Worm (Caenorhabditis elegans) whole organism, L4 larva: Measurements from ENCODE around the gene mpz-6.

Source experiments
- D1046.2 ChIP-seq: fragments of 200-800 bp; sonication (Bioruptor generic); IDR thresholded peaks from 2 replicates; pipeline ENCODE4 v1.3.6; 2022; ENCODE audit warnings: missing genetic modification characterization, missing compliant biosample characterization
- F10B5.3 ChIP-seq: sonication (generic microtip); optimal IDR thresholded peaks from 2 replicates; lab custom pipeline; 2016; ENCODE audit warnings: mild to moderate bottlenecking, missing genetic modification characterization, missing compliant biosample characterization
- F26F4.8 ChIP-seq: fragments of 200-800 bp; sonication (Bioruptor generic); conservative IDR thresholded peaks from 2 replicates; pipeline ENCODE4 v1.3.6; 2022; ENCODE audit warnings: missing genetic modification characterization, missing compliant biosample characterization
- F44E2.7 ChIP-seq: fragments of 200-800 bp; sonication (Bioruptor generic); IDR thresholded peaks from 2 replicates; pipeline ENCODE4 v2.1.2; 2022; ENCODE audit warnings: missing genetic modification characterization, missing compliant biosample characterization
- Y105C5A.15 ChIP-seq: fragments of 200-800 bp; sonication (Bioruptor generic); IDR thresholded peaks from 2 replicates; pipeline ENCODE4 v1.3.6; 2022; ENCODE audit warnings: missing genetic modification characterization, missing compliant biosample characterization
- Y48G9A.11 ChIP-seq: fragments of 200-800 bp; sonication (Bioruptor generic); IDR thresholded peaks from 2 replicates; pipeline ENCODE4 v1.3.6; 2022; ENCODE audit warnings: missing genetic modification reagents, missing genetic modification characterization, missing compliant biosample characterization
- Y5F2A.4 ChIP-seq: fragments of 200-800 bp; sonication (Bioruptor generic); optimal IDR thresholded peaks from 2 replicates; lab custom pipeline; 2018; ENCODE audit warnings: mild to moderate bottlenecking, missing genetic modification characterization, missing compliant biosample characterization
- ZK546.5 ChIP-seq, 2 experiments: sonication (generic microtip); optimal IDR thresholded peaks; 2 replicates each; lab custom pipeline; 2017; ENCODE audit warnings: missing biosample characterization in 2 of 2, missing genetic modification characterization in 2 of 2
- aha-1 ChIP-seq: fragments of 150-350 bp; peaks from one replicate; lab custom pipeline; 2014; ENCODE audit warnings: missing biosample characterization, missing genetic modification characterization
- aly-2 ChIP-seq: sonication (generic microtip); optimal IDR thresholded peaks from 2 replicates; lab custom pipeline; 2018; ENCODE audit warnings: missing biosample characterization, missing genetic modification characterization
- ama-1 ChIP-seq: fragments of 150-350 bp; optimal IDR thresholded peaks from 2 replicates; lab custom pipeline; 2014; ENCODE audit warnings: inconsistent platforms, mixed read lengths
- arid-1 ChIP-seq: fragments of 200-800 bp; sonication (Bioruptor generic); conservative IDR thresholded peaks from 2 replicates; pipeline ENCODE4 v1.3.6; 2022; ENCODE audit warnings: missing genetic modification reagents, missing genetic modification characterization, missing compliant biosample characterization
- attf-4 ChIP-seq: sonication (generic microtip); optimal IDR thresholded peaks from 3 replicates; lab custom pipeline; 2017; ENCODE audit warnings: missing biosample characterization, missing genetic modification characterization
- ceh-28 ChIP-seq: fragments of 150-350 bp; optimal IDR thresholded peaks from 2 replicates; lab custom pipeline; 2014; ENCODE audit warnings: missing biosample characterization, missing genetic modification reagents, missing genetic modification characterization
- ceh-32 ChIP-seq: sonication (generic microtip); optimal IDR thresholded peaks from 2 replicates; lab custom pipeline; 2016; ENCODE audit warnings: mild to moderate bottlenecking, missing genetic modification characterization, missing compliant biosample characterization; ENCODE audit not compliant: poor library complexity
- ceh-44 ChIP-seq: fragments of 200-800 bp; sonication (Bioruptor generic); IDR thresholded peaks from 2 replicates; pipeline ENCODE4 v1.3.6; 2022; ENCODE audit warnings: missing genetic modification reagents, missing genetic modification characterization, missing compliant biosample characterization
- daf-12 ChIP-seq: fragments of 150-350 bp; optimal IDR thresholded peaks from 2 replicates; lab custom pipeline; 2014; ENCODE audit warnings: missing biosample characterization, missing genetic modification reagents, missing genetic modification characterization
- dmd-6 ChIP-seq: fragments of 200-800 bp; sonication (Bioruptor generic); IDR thresholded peaks from 2 replicates; pipeline ENCODE4 v1.3.6; 2022; ENCODE audit warnings: missing genetic modification reagents, missing genetic modification characterization, missing compliant biosample characterization
- dmd-8 ChIP-seq: fragments of 200-800 bp; sonication (Bioruptor generic); IDR thresholded peaks from 2 replicates; pipeline ENCODE4 v1.3.6; 2022; ENCODE audit warnings: missing genetic modification characterization, missing compliant biosample characterization
- dmd-9 ChIP-seq: fragments of 200-800 bp; sonication (Bioruptor generic); IDR thresholded peaks from 2 replicates; pipeline ENCODE4 v1.3.6; 2022; ENCODE audit warnings: missing genetic modification reagents, missing genetic modification characterization, missing compliant biosample characterization
- dve-1 ChIP-seq: sonication (generic microtip); optimal IDR thresholded peaks from 2 replicates; lab custom pipeline; 2017; ENCODE audit warnings: antibody characterized with exemption, mild to moderate bottlenecking, missing genetic modification characterization, missing compliant biosample characterization; ENCODE audit not compliant: insufficient read depth
- egl-43 ChIP-seq: fragments of 200-800 bp; sonication (Bioruptor generic); IDR thresholded peaks from 2 replicates; pipeline ENCODE4 v1.3.6; 2022; ENCODE audit warnings: missing genetic modification reagents, missing genetic modification characterization, missing compliant biosample characterization
- fos-1 ChIP-seq: fragments of 150-350 bp; optimal IDR thresholded peaks from 2 replicates; lab custom pipeline; 2014; ENCODE audit warnings: missing biosample characterization, missing genetic modification characterization
- gei-8 ChIP-seq: fragments of 200-800 bp; sonication (Bioruptor generic); optimal IDR thresholded peaks from 2 replicates; lab custom pipeline; 2018; ENCODE audit warnings: mild to moderate bottlenecking, missing genetic modification characterization, missing compliant biosample characterization
- hif-1 ChIP-seq, 2 experiments: sonication (generic microtip); optimal IDR thresholded peaks; 2 replicates each; lab custom pipeline; 2016 to 2017; ENCODE audit warnings: missing compliant biosample characterization in 2 of 2, missing genetic modification characterization in 2 of 2, missing genetic modification reagents in 2 of 2, missing genotype in 2 of 2, mild to moderate bottlenecking in 1 of 2
- hmg-1.1 ChIP-seq: fragments of 200-800 bp; sonication (Bioruptor generic); IDR thresholded peaks from 2 replicates; pipeline ENCODE4 v1.3.6; 2022; ENCODE audit warnings: missing genetic modification reagents, missing genetic modification characterization, missing compliant biosample characterization
- lin-29 ChIP-seq: fragments of 200-800 bp; sonication (Bioruptor generic); IDR thresholded peaks from 2 replicates; pipeline ENCODE4 v1.3.6; 2022; ENCODE audit warnings: missing genetic modification reagents, missing genetic modification characterization, missing compliant biosample characterization
- lir-3 ChIP-seq: sonication (generic microtip); optimal IDR thresholded peaks from 2 replicates; lab custom pipeline; 2016; ENCODE audit warnings: mild to moderate bottlenecking, missing genetic modification characterization, missing compliant biosample characterization
- mdl-1 ChIP-seq, 2 experiments: fragments of 150-350 bp in 1 of 2; sonication (generic microtip) in 1 of 2; optimal IDR thresholded peaks; 2 replicates each; lab custom pipeline; 2014 to 2017; ENCODE audit warnings: missing biosample characterization in 2 of 2, missing genetic modification characterization in 2 of 2
- mep-1 ChIP-seq: fragments of 150-350 bp; sonication (generic microtip); optimal IDR thresholded peaks from 3 replicates; lab custom pipeline; 2014; ENCODE audit warnings: missing biosample characterization, missing genetic modification characterization
- nhr-10 ChIP-seq: fragments of 150-350 bp; optimal IDR thresholded peaks from 2 replicates; lab custom pipeline; 2014; ENCODE audit warnings: missing biosample characterization, missing genetic modification characterization
- nhr-102 ChIP-seq: sonication (generic microtip); optimal IDR thresholded peaks from 2 replicates; lab custom pipeline; 2016; ENCODE audit warnings: mild to moderate bottlenecking, missing genetic modification characterization, moderate library complexity, missing compliant biosample characterization
- nhr-111 ChIP-seq: fragments of 200-800 bp; sonication (Bioruptor generic); optimal IDR thresholded peaks from 2 replicates; lab custom pipeline; 2018; ENCODE audit warnings: mild to moderate bottlenecking, missing genetic modification characterization, missing compliant biosample characterization
- rbr-2 ChIP-seq: sonication (generic microtip); optimal IDR thresholded peaks from 2 replicates; lab custom pipeline; 2016; ENCODE audit warnings: missing genotype, missing genetic modification characterization, missing compliant biosample characterization
- sdz-12 ChIP-seq: fragments of 200-800 bp; sonication (Bioruptor generic); optimal IDR thresholded peaks from 2 replicates; lab custom pipeline; 2018; ENCODE audit warnings: mild to moderate bottlenecking, missing genetic modification characterization, missing compliant biosample characterization
- spr-1 ChIP-seq: sonication (generic microtip); optimal IDR thresholded peaks from 2 replicates; lab custom pipeline; 2016; ENCODE audit warnings: mild to moderate bottlenecking, missing genetic modification characterization, missing compliant biosample characterization
- unc-130 ChIP-seq: sonication (generic microtip); optimal IDR thresholded peaks from 2 replicates; lab custom pipeline; 2016; ENCODE audit warnings: missing genetic modification reagents, missing genetic modification characterization, missing compliant biosample characterization
- unc-62 ChIP-seq, 3 experiments: fragments of 150-350 bp in 1 of 3; sonication (generic microtip); optimal IDR thresholded peaks in 2 of 3; peaks in 1 of 3; 1 replicate in 1 of 3; 2 replicates in 2 of 3; lab custom pipeline; 2014 to 2017; ENCODE audit warnings: missing biosample characterization in 3 of 3, missing genetic modification characterization in 3 of 3, missing genetic modification reagents in 3 of 3, missing genotype in 1 of 3
- zag-1 ChIP-seq: fragments of 150-350 bp; optimal IDR thresholded peaks from 2 replicates; lab custom pipeline; 2014; ENCODE audit warnings: missing biosample characterization, missing genetic modification characterization
- ztf-7 ChIP-seq: fragments of 150-350 bp; optimal IDR thresholded peaks from 2 replicates; lab custom pipeline; 2014; ENCODE audit warnings: missing biosample characterization, missing genetic modification characterization

mpz-6 gene

ce11 chrII:9445368-9445767 is 38.4 kb upstream of the mpz-6 start, which contains the start of gene R09D1.13:
Gene R09D1.13, minus strand, starts transcription at chrII:9445468.
- no peak for TF ChIP-seq aly-2 (tag; lab: Kevin White, UChicago)
- no peak for TF ChIP-seq lir-3
- TF ChIP-seq dmd-8 (GFP tag; lab: Robert Waterston, UW) = no peak
- no peak for TF ChIP-seq fos-1
- TF ChIP-seq nhr-111 (GFP tag; lab: Kevin White, UChicago) = no peak
- TF ChIP-seq dmd-6 (GFP tag; lab: Robert Waterston, UW) = no peak
- TF ChIP-seq attf-4 (tag; lab: Kevin White, UChicago) = no peak
- TF ChIP-seq sdz-12 (GFP tag; lab: Kevin White, UChicago) = no peak
- no peak for TF ChIP-seq unc-130 (GFP tag; lab: Kevin White, UChicago)
- no peak for TF ChIP-seq ZK546.5 (tag; optimal IDR thresholded peaks at IDR 0.05; lab: Kevin White, UChicago)
- TF ChIP-seq, all 104 proteins: peak for 0

DNA sequence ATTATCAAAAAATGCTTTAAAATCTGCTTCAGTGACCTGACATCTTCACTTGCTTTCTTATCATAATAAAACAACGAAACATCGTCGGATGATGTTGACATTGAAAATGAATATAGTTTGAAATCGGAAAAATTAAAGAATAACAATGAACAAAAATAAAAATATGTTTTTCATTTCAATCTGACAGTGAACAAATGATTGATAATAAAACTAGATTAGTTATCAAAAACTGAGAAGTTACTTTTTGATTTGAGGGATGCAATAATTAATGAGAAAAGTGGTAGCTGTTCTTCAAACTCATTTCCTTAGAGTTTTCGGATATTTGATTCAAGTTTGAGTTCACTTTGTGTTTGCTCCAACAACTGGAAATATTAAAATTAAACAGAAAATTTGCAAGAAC is 36.6 kb upstream of the mpz-6 start, which contains the start of gene chil-15:
Gene chil-15, minus strand, starts transcription at position 101 of the 400 bp plus-strand sequence.
- no peak for TF ChIP-seq dve-1
- TF ChIP-seq fos-1 = no peak
- no peak for TF ChIP-seq F10B5.3
- TF ChIP-seq hmg-1.1 (GFP tag; lab: Robert Waterston, UW) = no peak
- no peak for TF ChIP-seq Y48G9A.11 (GFP tag; lab: Robert Waterston, UW)

DNA sequence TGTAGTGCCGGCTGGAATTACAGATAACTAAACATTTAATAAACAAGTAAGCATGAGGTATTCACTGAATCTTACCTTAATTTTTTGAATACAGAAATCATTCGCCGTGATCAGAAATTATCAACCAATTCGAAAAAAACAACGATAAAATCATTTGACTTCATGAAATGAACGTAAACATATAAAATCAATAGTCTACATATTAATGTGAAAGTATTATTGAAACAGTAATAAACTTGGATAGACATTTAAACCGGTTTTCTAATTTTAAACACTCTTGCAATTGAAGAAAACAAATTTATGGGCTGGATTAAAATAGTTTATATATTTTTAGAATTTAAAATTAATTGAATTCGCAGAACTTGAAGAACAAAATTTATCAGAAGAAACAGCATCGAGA is 34.9 kb upstream of the mpz-6 start, which contains the start of gene chil-16:
Gene chil-16, minus strand, starts transcription at position 101 of the 400 bp plus-strand sequence.
- TF ChIP-seq Y5F2A.4 (GFP tag; lab: Kevin White, UChicago) (no peak), attf-4 (tag; lab: Kevin White, UChicago) (no peak), F26F4.8 (GFP tag; lab: Robert Waterston, UW) (no peak), spr-1 (no peak), ceh-44 (GFP tag; lab: Robert Waterston, UW) (no peak), ama-1 (lab: Kevin White, UChicago) (no peak), F44E2.7 (no peak), unc-62 (GFP tag; optimal IDR thresholded peaks at IDR 0.05 in 1 of 2; lab: Kevin White, UChicago) (no peak), unc-62 (tag; optimal IDR thresholded peaks at IDR 0.05; lab: Kevin White, UChicago) (no peak), ztf-7 (tag; lab: Kevin White, UChicago) (no peak), nhr-10 (tag; lab: Kevin White, UChicago) (no peak)

DNA sequence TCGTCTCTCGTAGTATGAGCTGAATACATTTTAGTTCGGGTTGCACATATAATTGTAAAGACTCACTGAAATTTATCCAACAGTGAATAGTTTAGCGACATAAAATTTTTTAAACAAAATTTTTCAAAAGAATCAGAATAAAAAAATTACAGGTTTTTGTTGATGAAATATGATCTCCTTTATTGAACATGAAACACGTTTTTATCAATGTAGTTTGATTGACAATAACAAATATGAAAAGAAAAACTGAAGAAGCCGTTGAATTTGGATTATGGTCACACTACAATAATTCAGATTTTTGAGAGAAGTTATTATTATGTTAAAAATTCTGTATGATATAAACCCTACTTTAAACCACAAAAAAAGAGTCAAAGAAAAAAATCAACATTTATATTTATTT is 33.1 kb upstream of the mpz-6 start, which contains the start of gene chil-17:
Gene chil-17, minus strand, starts transcription at position 101 of the 400 bp plus-strand sequence.
- no peak for TF ChIP-seq egl-43 (GFP tag; lab: Robert Waterston, UW)

DNA sequence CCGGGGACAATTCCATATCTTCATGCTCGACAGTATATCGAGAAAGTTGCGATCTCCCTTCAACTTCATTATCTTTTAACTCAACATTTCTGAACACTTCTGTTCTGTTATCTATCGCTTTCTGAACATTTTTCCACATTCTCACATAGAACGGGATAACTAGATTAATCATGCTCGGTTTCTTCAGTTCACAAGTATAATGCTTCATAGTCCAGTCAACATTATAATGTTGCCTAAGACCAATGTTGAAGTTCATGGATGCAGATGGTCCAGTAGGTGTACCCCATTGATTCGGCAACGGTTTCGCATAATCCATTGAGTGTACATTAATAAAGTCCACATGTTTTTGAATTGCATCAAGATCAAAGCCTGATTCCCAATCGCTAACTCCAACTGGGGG is 31.9 kb upstream of the mpz-6 start:
- TF ChIP-seq aha-1 (tag; lab: Kevin White, UChicago) (peak; percentile 3), unc-62 (GFP tag; optimal IDR thresholded peaks at IDR 0.05 in 1 of 2; lab: Kevin White, UChicago) (peak in 1 of 2 experiments; percentile 91), unc-62 (tag; optimal IDR thresholded peaks at IDR 0.05; lab: Kevin White, UChicago) (no peak), dmd-9 (no peak)

ce11 chrII:9438227-9438626 is 31.3 kb upstream of the mpz-6 start, which contains the start of gene chil-13:
Gene chil-13, minus strand, starts transcription at chrII:9438327.
- TF ChIP-seq arid-1 (GFP tag; lab: Robert Waterston, UW) (no peak), mep-1 (tag; lab: Kevin White, UChicago) (no peak), gei-8 (no peak), rbr-2 (tag; lab: Kevin White, UChicago) (no peak), nhr-102 (tag; lab: Kevin White, UChicago) (no peak), nhr-111 (GFP tag; lab: Kevin White, UChicago) (no peak), mdl-1 (tag; optimal IDR thresholded peaks at IDR 0.05; lab: Kevin White, UChicago) (no peak), ceh-32 (no peak), zag-1 (no peak), Y105C5A.15 (no peak), D1046.2 (GFP tag; lab: Robert Waterston, UW) (no peak), lin-29 (GFP tag; lab: Robert Waterston, UW) (no peak), hif-1 (tag; optimal IDR thresholded peaks at IDR 0.05; lab: Kevin White, UChicago) (no peak), daf-12 (tag; lab: Kevin White, UChicago) (no peak), ceh-28 (tag; lab: Kevin White, UChicago) (no peak), nhr-10 (tag; lab: Kevin White, UChicago) (no peak)
